Worm (Caenorhabditis elegans) whole organism, L3 larva: ENCODE data around the gene T21H3.1.
A peak's percentile ranks its signal among the peaks of the same experiment; 100 is the strongest.

Experiments used
- ZK546.5 ChIP-seq: sonication (generic microtip); optimal IDR thresholded peaks from 2 replicates; lab custom pipeline; 2017; ENCODE audit warnings: missing biosample characterization, missing genetic modification characterization
- ama-1 ChIP-seq: fragments of 150-350 bp; optimal IDR thresholded peaks from 2 replicates; lab custom pipeline; 2018
- ceh-28 ChIP-seq: fragments of 150-350 bp; optimal IDR thresholded peaks from 2 replicates; lab custom pipeline; 2014; ENCODE audit warnings: missing biosample characterization, missing genetic modification reagents, missing genetic modification characterization
- ceh-82 ChIP-seq: fragments of 150-350 bp; optimal IDR thresholded peaks from 2 replicates; lab custom pipeline; 2014; ENCODE audit warnings: missing biosample characterization, missing genetic modification characterization
- ceh-9 ChIP-seq: sonication (generic microtip); optimal IDR thresholded peaks from 2 replicates; lab custom pipeline; 2018; ENCODE audit warnings: missing biosample characterization, missing genetic modification characterization
- daf-12 ChIP-seq: fragments of 150-350 bp; optimal IDR thresholded peaks from 2 replicates; lab custom pipeline; 2014; ENCODE audit warnings: missing biosample characterization, missing genetic modification reagents, missing genetic modification characterization
- egl-27 ChIP-seq: sonication (generic microtip); optimal IDR thresholded peaks from 4 replicates; lab custom pipeline; 2017; ENCODE audit warnings: missing biosample characterization, missing genetic modification reagents, missing genetic modification characterization
- egl-5 ChIP-seq: fragments of 150-350 bp; optimal IDR thresholded peaks from 2 replicates; lab custom pipeline; 2017; ENCODE audit warnings: missing biosample characterization, missing genetic modification reagents, missing genetic modification characterization, inconsistent platforms
- elt-1 ChIP-seq: fragments of 150-350 bp; optimal IDR thresholded peaks from 2 replicates; lab custom pipeline; 2014; ENCODE audit warnings: missing biosample characterization, missing genetic modification characterization
- elt-2 ChIP-seq: sonication (generic microtip); optimal IDR thresholded peaks from 2 replicates; lab custom pipeline; 2016; ENCODE audit warnings: missing genetic modification reagents, mild to moderate bottlenecking, missing genetic modification characterization, missing compliant biosample characterization
- elt-3 ChIP-seq, 3 experiments: fragments of 150-350 bp in 1 of 3; sonication (generic microtip) in 2 of 3; optimal IDR thresholded peaks; 2 replicates in 2 of 3; 4 replicates in 1 of 3; lab custom pipeline; 2014 to 2017; ENCODE audit warnings: missing biosample characterization in 3 of 3, missing genetic modification characterization in 3 of 3
- eor-1 ChIP-seq, 2 experiments: fragments of 150-350 bp; optimal IDR thresholded peaks; 2 replicates each; lab custom pipeline; 2014 to 2018; ENCODE audit warnings: missing biosample characterization in 2 of 2, missing genetic modification characterization in 2 of 2
- fkh-10 ChIP-seq: sonication (generic microtip); optimal IDR thresholded peaks from 2 replicates; lab custom pipeline; 2017; ENCODE audit warnings: missing biosample characterization, missing genetic modification reagents, missing genetic modification characterization
- fkh-2 ChIP-seq: fragments of 150-350 bp; optimal IDR thresholded peaks from 2 replicates; lab custom pipeline; 2014; ENCODE audit warnings: missing biosample characterization, missing genetic modification reagents, missing genetic modification characterization
- fos-1 ChIP-seq: fragments of 150-350 bp; optimal IDR thresholded peaks from 2 replicates; lab custom pipeline; 2014; ENCODE audit warnings: missing biosample characterization, missing genetic modification characterization
- hmg-11 ChIP-seq: sonication (generic microtip); optimal IDR thresholded peaks from 2 replicates; lab custom pipeline; 2016; ENCODE audit warnings: missing genetic modification characterization, missing compliant biosample characterization
- jun-1 ChIP-seq: fragments of 150-350 bp; optimal IDR thresholded peaks from 2 replicates; lab custom pipeline; 2014; ENCODE audit warnings: missing biosample characterization, missing genetic modification reagents, missing genetic modification characterization
- lin-15B ChIP-seq: fragments of 150-350 bp; optimal IDR thresholded peaks from 2 replicates; lab custom pipeline; 2014; ENCODE audit warnings: missing biosample characterization, missing genetic modification characterization
- lin-39 ChIP-seq: fragments of 150-350 bp; optimal IDR thresholded peaks from 2 replicates; lab custom pipeline; 2018; ENCODE audit warnings: missing biosample characterization, missing genetic modification reagents, missing genetic modification characterization
- lsy-12 ChIP-seq: sonication (generic microtip); optimal IDR thresholded peaks from 2 replicates; lab custom pipeline; 2016; ENCODE audit warnings: mild to moderate bottlenecking, missing genetic modification characterization, missing compliant biosample characterization
- mml-1 ChIP-seq: fragments of 150-350 bp; sonication (generic microtip); optimal IDR thresholded peaks from 3 replicates; lab custom pipeline; 2014; ENCODE audit warnings: missing biosample characterization, missing genetic modification characterization
- nfya-1 ChIP-seq: sonication (generic microtip); optimal IDR thresholded peaks from 2 replicates; lab custom pipeline; 2017; ENCODE audit warnings: missing genetic modification characterization, mild to moderate bottlenecking, missing compliant biosample characterization, antibody characterized with exemption, moderate library complexity; ENCODE audit not compliant: insufficient read depth
- nhr-11 ChIP-seq: fragments of 150-350 bp; optimal IDR thresholded peaks from 2 replicates; lab custom pipeline; 2014; ENCODE audit warnings: missing biosample characterization, missing genetic modification characterization
- nhr-12 ChIP-seq: fragments of 150-350 bp; optimal IDR thresholded peaks from 2 replicates; lab custom pipeline; 2014; ENCODE audit warnings: missing biosample characterization, missing genetic modification characterization
- nhr-23 ChIP-seq: fragments of 150-350 bp; optimal IDR thresholded peaks from 2 replicates; lab custom pipeline; 2014; ENCODE audit warnings: missing biosample characterization, missing genetic modification reagents, missing genetic modification characterization
- nhr-237 ChIP-seq: fragments of 150-350 bp; optimal IDR thresholded peaks from 2 replicates; lab custom pipeline; 2014; ENCODE audit warnings: missing biosample characterization, missing genetic modification characterization
- nhr-25 ChIP-seq: sonication (generic microtip); optimal IDR thresholded peaks from 2 replicates; lab custom pipeline; 2017; ENCODE audit warnings: missing biosample characterization, missing genetic modification characterization
- nhr-28 ChIP-seq: fragments of 150-350 bp; optimal IDR thresholded peaks from 2 replicates; lab custom pipeline; 2014; ENCODE audit warnings: missing biosample characterization, missing genetic modification characterization
- nhr-43 ChIP-seq: sonication (generic microtip); optimal IDR thresholded peaks from 2 replicates; lab custom pipeline; 2016; ENCODE audit warnings: mild to moderate bottlenecking, missing genetic modification characterization, missing compliant biosample characterization; ENCODE audit not compliant: poor library complexity, severe bottlenecking
- nhr-67 ChIP-seq: fragments of 150-350 bp; optimal IDR thresholded peaks from 2 replicates; lab custom pipeline; 2014; ENCODE audit warnings: missing biosample characterization, missing genetic modification characterization
- nhr-76 ChIP-seq: fragments of 150-350 bp; sonication (generic microtip); optimal IDR thresholded peaks from 5 replicates; lab custom pipeline; 2014; ENCODE audit warnings: missing biosample characterization, missing genetic modification characterization
- nhr-77 ChIP-seq: fragments of 150-350 bp; optimal IDR thresholded peaks from 2 replicates; lab custom pipeline; 2014; ENCODE audit warnings: missing biosample characterization, missing genetic modification characterization
- pha-4 ChIP-seq: fragments of 150-350 bp; optimal IDR thresholded peaks from 2 replicates; lab custom pipeline; 2014; ENCODE audit warnings: missing biosample characterization, missing genetic modification reagents, missing genetic modification characterization
- pqm-1 ChIP-seq: fragments of 150-350 bp; optimal IDR thresholded peaks from 2 replicates; lab custom pipeline; 2017; ENCODE audit warnings: missing biosample characterization, missing genetic modification characterization, inconsistent platforms
- sea-2 ChIP-seq: fragments of 150-350 bp; sonication (generic microtip); optimal IDR thresholded peaks from 4 replicates; lab custom pipeline; 2014; ENCODE audit warnings: missing biosample characterization, missing genetic modification reagents, missing genetic modification characterization
- skn-1 ChIP-seq: fragments of 150-350 bp; optimal IDR thresholded peaks from 2 replicates; lab custom pipeline; 2014; ENCODE audit warnings: missing biosample characterization, missing genetic modification characterization
- snpc-4 ChIP-seq: fragments of 150-350 bp; optimal IDR thresholded peaks from 2 replicates; lab custom pipeline; 2014; ENCODE audit warnings: missing biosample characterization, missing genetic modification characterization
- tbx-2 ChIP-seq: sonication (generic microtip); optimal IDR thresholded peaks from 2 replicates; lab custom pipeline; 2016; ENCODE audit warnings: mild to moderate bottlenecking, missing genetic modification characterization, missing compliant biosample characterization
- unc-39 ChIP-seq: sonication (generic microtip); optimal IDR thresholded peaks from 4 replicates; lab custom pipeline; 2017; ENCODE audit warnings: missing biosample characterization, missing genetic modification characterization
- zag-1 ChIP-seq: fragments of 150-350 bp; optimal IDR thresholded peaks from 2 replicates; lab custom pipeline; 2014; ENCODE audit warnings: missing biosample characterization, missing genetic modification characterization
- ztf-11 ChIP-seq: fragments of 150-350 bp; optimal IDR thresholded peaks from 2 replicates; lab custom pipeline; 2014; ENCODE audit warnings: missing biosample characterization, missing genetic modification characterization
- ztf-4 ChIP-seq: fragments of 150-350 bp; optimal IDR thresholded peaks from 2 replicates; lab custom pipeline; 2014; ENCODE audit warnings: missing biosample characterization, missing genetic modification characterization

The T21H3.1 gene

DNA sequence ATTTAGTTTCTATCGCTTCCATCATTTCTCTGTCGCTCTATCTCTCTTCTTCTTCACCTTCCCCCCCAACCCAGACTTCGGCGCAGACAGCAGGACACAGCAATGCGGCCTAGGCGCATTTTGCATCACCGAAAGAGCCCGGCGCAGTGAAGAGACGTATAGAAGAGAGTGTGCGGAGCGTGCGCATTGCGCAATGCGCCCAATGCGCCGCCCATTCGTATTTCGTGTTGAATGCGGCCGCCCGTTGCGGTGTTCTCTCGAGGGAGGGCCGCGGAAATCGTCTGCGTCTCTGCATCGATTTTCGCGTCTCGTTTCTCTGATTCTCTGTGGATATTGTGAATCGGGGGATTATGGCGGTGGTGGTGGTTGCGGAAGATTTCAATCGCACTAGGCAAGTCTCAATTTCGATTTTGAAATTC lies 25.2 kb upstream of the T21H3.1 start (continued):
- TF ChIP-seq ceh-82 (tag; lab: Kevin White, UChicago) (peak; percentile 86), pqm-1 (peak; percentile 83), sea-2 (GFP tag; lab: Kevin White, UChicago) (peak; percentile 100), ztf-4 (tag; lab: Kevin White, UChicago) (peak; percentile 93), nhr-237 (tag; lab: Kevin White, UChicago) (peak; percentile 63), fkh-10 (GFP tag; lab: Kevin White, UChicago) (peak; percentile 98), ceh-9 (no peak), egl-5 (tag; lab: Kevin White, UChicago) (peak; percentile 87), nhr-67 (no peak), ama-1 (lab: Kevin White, UChicago) (peak; percentile 46), elt-2 (peak; percentile 96), fos-1 (peak; percentile 92), unc-39 (tag; lab: Kevin White, UChicago) (no peak), nhr-77 (tag; lab: Kevin White, UChicago) (peak; percentile 86), nhr-11 (tag; lab: Kevin White, UChicago) (peak; percentile 99), hmg-11 (tag; lab: Kevin White, UChicago) (peak; percentile 97), nhr-25 (peak; percentile 98)

DNA sequence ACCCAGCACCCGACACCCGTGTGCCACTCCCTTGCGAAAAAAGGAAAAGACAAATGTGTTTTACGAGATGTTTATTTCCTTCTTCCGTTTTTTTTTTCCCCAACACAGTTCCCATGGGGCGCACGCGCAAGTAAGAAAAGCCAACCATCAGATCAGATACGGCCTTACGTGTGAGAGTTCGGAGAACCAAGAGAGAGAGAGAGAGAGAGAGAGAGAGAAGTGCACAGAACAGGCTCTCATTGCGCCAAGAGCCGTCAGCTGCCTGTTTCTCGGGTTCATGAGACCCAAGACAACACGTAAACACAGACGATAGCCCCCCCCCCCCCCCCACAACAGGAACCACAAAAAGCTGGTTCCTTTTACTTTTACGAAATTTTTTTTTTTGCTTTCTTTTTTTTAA lies 24.7 kb upstream of the T21H3.1 start:
- TF ChIP-seq jun-1 (tag; lab: Kevin White, UChicago) (no peak), zag-1 (tag; lab: Kevin White, UChicago) (no peak), lin-39 (tag; lab: Kevin White, UChicago) (no peak), daf-12 (tag; lab: Kevin White, UChicago) (no peak), pha-4 (no peak), elt-3 (tag; optimal IDR thresholded peaks at IDR 0.05; lab: Kevin White, UChicago) (no peak), ceh-9 (no peak), nhr-76 (tag; lab: Kevin White, UChicago) (no peak), nhr-12 (tag; lab: Kevin White, UChicago) (no peak), unc-39 (tag; lab: Kevin White, UChicago) (no peak), tbx-2 (tag; lab: Kevin White, UChicago) (no peak), skn-1 (tag; lab: Kevin White, UChicago) (no peak), fos-1 (no peak), ztf-4 (tag; lab: Kevin White, UChicago) (no peak), ztf-11 (tag; lab: Kevin White, UChicago) (no peak), fkh-10 (GFP tag; lab: Kevin White, UChicago) (no peak), nfya-1 (no peak)

DNA sequence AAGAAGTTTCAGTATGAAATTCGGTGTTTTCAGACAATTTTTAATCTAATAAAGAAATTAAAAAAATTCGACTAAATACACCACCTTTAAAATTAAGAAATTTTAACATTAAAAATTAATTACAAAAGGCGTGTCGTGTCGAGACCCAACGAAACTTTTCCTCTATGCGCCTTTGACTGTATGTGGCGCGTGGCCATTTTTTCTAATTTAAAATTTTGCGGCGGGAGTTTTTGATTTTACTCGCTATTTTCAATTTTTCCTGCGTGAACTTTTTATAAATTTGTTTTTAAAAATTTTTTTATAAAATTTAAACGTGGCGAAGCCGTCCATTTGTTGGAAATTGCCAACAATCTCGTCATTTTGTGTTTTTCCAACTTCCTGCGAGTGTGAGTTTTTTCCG lies 23.8 kb upstream of the T21H3.1 start:
- TF ChIP-seq ceh-82 (tag; lab: Kevin White, UChicago) (no peak), fos-1 (no peak), elt-1 (tag; lab: Kevin White, UChicago) (no peak), tbx-2 (tag; lab: Kevin White, UChicago) (no peak), eor-1 (tag; optimal IDR thresholded peaks at IDR 0.05; lab: Kevin White, UChicago) (no peak), zag-1 (tag; lab: Kevin White, UChicago) (no peak), nfya-1 (no peak)
- TF ChIP-seq, all 47 proteins: peak for 0

DNA sequence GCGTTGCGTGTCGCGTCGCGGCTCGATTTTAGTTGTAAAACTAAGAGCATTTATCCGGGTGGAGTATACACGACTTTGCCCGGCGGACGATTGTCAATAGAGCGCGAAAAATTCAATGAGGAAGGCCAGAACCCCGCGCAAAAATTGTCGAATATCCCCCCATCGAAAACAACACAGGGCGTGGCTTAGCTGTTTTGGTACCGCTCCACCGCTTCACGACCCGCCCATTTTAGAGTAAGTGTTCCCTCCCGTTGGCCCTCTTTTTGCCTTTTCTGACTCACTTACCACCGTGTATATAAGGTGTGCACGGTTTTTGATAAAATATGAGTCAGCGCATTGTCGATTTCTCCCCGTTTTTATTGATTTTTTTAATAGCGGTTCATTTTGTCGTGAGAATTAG lies 23.1 kb upstream of the T21H3.1 start:
- no peak for TF ChIP-seq nhr-28 (tag; lab: Kevin White, UChicago)
- TF ChIP-seq fkh-2 (tag; lab: Kevin White, UChicago): no peak
- no peak for TF ChIP-seq unc-39 (tag; lab: Kevin White, UChicago)
- TF ChIP-seq nhr-237 (tag; lab: Kevin White, UChicago): no peak

DNA sequence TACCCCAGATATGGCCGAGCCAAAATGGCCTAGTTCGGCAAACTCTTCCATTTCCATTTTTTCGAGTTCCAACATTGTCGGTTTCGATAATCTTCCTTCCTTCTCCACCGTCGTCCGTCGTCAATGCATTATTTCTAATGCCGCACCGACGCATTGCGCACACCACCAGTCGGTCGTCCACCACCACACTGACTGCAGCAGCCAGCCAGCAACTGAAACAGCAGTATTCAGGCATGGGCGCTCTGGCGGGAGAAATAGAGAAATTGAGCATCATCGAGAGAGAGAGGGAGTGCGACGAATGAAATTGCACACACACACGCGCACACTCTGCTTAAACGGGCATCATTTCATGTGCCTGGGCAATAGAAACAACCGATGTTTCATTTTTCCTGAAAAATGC lies 22.6 kb upstream of the T21H3.1 start:
- TF ChIP-seq ceh-82 (tag; lab: Kevin White, UChicago) (no peak), ama-1 (lab: Kevin White, UChicago) (peak; percentile 59), fkh-2 (tag; lab: Kevin White, UChicago) (no peak), nhr-23 (no peak), lin-15B (tag; lab: Kevin White, UChicago) (peak; percentile 35), snpc-4 (peak; percentile 52), nhr-25 (no peak), unc-39 (tag; lab: Kevin White, UChicago) (no peak), ceh-9 (no peak), nhr-77 (tag; lab: Kevin White, UChicago) (no peak), elt-2 (peak; percentile 50), nhr-43 (tag; lab: Kevin White, UChicago) (no peak), hmg-11 (tag; lab: Kevin White, UChicago) (no peak), ZK546.5 (tag; lab: Kevin White, UChicago) (no peak), nhr-67 (no peak), elt-1 (tag; lab: Kevin White, UChicago) (no peak), lin-39 (tag; lab: Kevin White, UChicago) (peak; percentile 85), ztf-4 (tag; lab: Kevin White, UChicago) (no peak), nhr-12 (tag; lab: Kevin White, UChicago) (no peak), nhr-11 (tag; lab: Kevin White, UChicago) (no peak), pha-4 (no peak), egl-27 (peak; percentile 14), ceh-28 (no peak), mml-1 (tag; lab: Kevin White, UChicago) (no peak), daf-12 (tag; lab: Kevin White, UChicago) (no peak), nhr-76 (tag; lab: Kevin White, UChicago) (no peak), lsy-12 (tag; lab: Kevin White, UChicago) (no peak), jun-1 (tag; lab: Kevin White, UChicago) (no peak), nhr-237 (tag; lab: Kevin White, UChicago) (no peak), nhr-28 (tag; lab: Kevin White, UChicago) (no peak)
